Worm (Caenorhabditis elegans) whole organism, L2 larva: ENCODE results near the gene Y53G8AM.7.

Source experiments
- C34F6.9 ChIP-seq: fragments of 150-350 bp; optimal IDR thresholded peaks from 2 replicates; lab custom pipeline; 2014; ENCODE audit warnings: missing biosample characterization, missing genetic modification characterization
- F13H6.1 ChIP-seq: sonication (generic microtip); optimal IDR thresholded peaks from 2 replicates; lab custom pipeline; 2016; ENCODE audit warnings: missing genetic modification characterization, missing compliant biosample characterization
- R02D3.7 ChIP-seq: fragments of 150-350 bp; optimal IDR thresholded peaks from 2 replicates; lab custom pipeline; 2014; ENCODE audit warnings: missing biosample characterization, missing genetic modification characterization
- Y55F3AM.14 ChIP-seq: fragments of 200-800 bp; sonication (Bioruptor generic); optimal IDR thresholded peaks from 2 replicates; lab custom pipeline; 2018; ENCODE audit warnings: mild to moderate bottlenecking, missing genetic modification characterization, missing compliant biosample characterization
- ZK546.5 ChIP-seq: sonication (generic microtip); optimal IDR thresholded peaks from 2 replicates; lab custom pipeline; 2017; ENCODE audit warnings: missing biosample characterization, missing genetic modification characterization
- alr-1 ChIP-seq: fragments of 150-350 bp; optimal IDR thresholded peaks from 2 replicates; lab custom pipeline; 2014; ENCODE audit warnings: missing biosample characterization, missing genetic modification characterization
- aly-2 ChIP-seq: fragments of 150-350 bp; optimal IDR thresholded peaks from 2 replicates; lab custom pipeline; 2014; ENCODE audit warnings: missing biosample characterization, missing genetic modification characterization
- ama-1 ChIP-seq: fragments of 150-350 bp; optimal IDR thresholded peaks from 2 replicates; lab custom pipeline; 2018; ENCODE audit warnings: inconsistent platforms
- blmp-1 ChIP-seq: sonication (generic microtip); optimal IDR thresholded peaks from 2 replicates; lab custom pipeline; 2017; ENCODE audit warnings: missing genetic modification characterization, mild to moderate bottlenecking, missing compliant biosample characterization, antibody characterized with exemption, moderate library complexity; ENCODE audit not compliant: insufficient read depth
- ceh-16 ChIP-seq: fragments of 150-350 bp; optimal IDR thresholded peaks from 2 replicates; lab custom pipeline; 2014; ENCODE audit warnings: missing biosample characterization, missing genetic modification characterization
- ceh-82 ChIP-seq: fragments of 150-350 bp; optimal IDR thresholded peaks from 2 replicates; lab custom pipeline; 2014; ENCODE audit warnings: missing biosample characterization, missing genetic modification characterization
- crh-2 ChIP-seq: sonication (generic microtip); optimal IDR thresholded peaks from 2 replicates; lab custom pipeline; 2017; ENCODE audit warnings: missing biosample characterization, missing genetic modification characterization
- dmd-4 ChIP-seq: sonication (generic microtip); optimal IDR thresholded peaks from 2 replicates; lab custom pipeline; 2017; ENCODE audit warnings: missing biosample characterization, missing genetic modification characterization
- egl-27 ChIP-seq: sonication (generic microtip); optimal IDR thresholded peaks from 3 replicates; lab custom pipeline; 2017; ENCODE audit warnings: missing biosample characterization, missing genetic modification reagents, missing genetic modification characterization
- elt-1 ChIP-seq: fragments of 150-350 bp; optimal IDR thresholded peaks from 2 replicates; lab custom pipeline; 2014; ENCODE audit warnings: missing biosample characterization, missing genetic modification characterization
- elt-3 ChIP-seq: sonication (generic microtip); optimal IDR thresholded peaks from 2 replicates; lab custom pipeline; 2017; ENCODE audit warnings: missing biosample characterization, missing genetic modification characterization
- fos-1 ChIP-seq: fragments of 150-350 bp; optimal IDR thresholded peaks from 2 replicates; lab custom pipeline; 2014; ENCODE audit warnings: missing biosample characterization, missing genetic modification characterization
- gmeb-1 ChIP-seq: fragments of 150-350 bp; optimal IDR thresholded peaks from 2 replicates; lab custom pipeline; 2014; ENCODE audit warnings: missing biosample characterization, missing genetic modification characterization
- lin-11 ChIP-seq: fragments of 150-350 bp; sonication (generic microtip); optimal IDR thresholded peaks from 2 replicates; lab custom pipeline; 2014; ENCODE audit warnings: missing biosample characterization, missing genetic modification characterization, inconsistent platforms, mixed read lengths
- lin-13 ChIP-seq: fragments of 150-350 bp; optimal IDR thresholded peaks from 2 replicates; lab custom pipeline; 2014; ENCODE audit warnings: missing biosample characterization, missing genetic modification reagents, missing genetic modification characterization
- lin-39 ChIP-seq: fragments of 150-350 bp; optimal IDR thresholded peaks from 2 replicates; lab custom pipeline; 2014; ENCODE audit warnings: missing biosample characterization, missing genetic modification reagents, missing genetic modification characterization
- lsy-2 ChIP-seq, 2 experiments: fragments of 150-350 bp in 1 of 2; sonication (generic microtip) in 1 of 2; optimal IDR thresholded peaks; 2 replicates each; lab custom pipeline; 2014 to 2017; ENCODE audit warnings: missing biosample characterization in 2 of 2, missing genetic modification characterization in 2 of 2
- mab-5 ChIP-seq: fragments of 150-350 bp; optimal IDR thresholded peaks from 2 replicates; lab custom pipeline; 2014; ENCODE audit warnings: missing biosample characterization, missing genetic modification characterization
- mbf-1 ChIP-seq: sonication (generic microtip); optimal IDR thresholded peaks from 2 replicates; lab custom pipeline; 2017; ENCODE audit warnings: missing biosample characterization, missing genetic modification characterization
- mdl-1 ChIP-seq, 2 experiments: fragments of 150-350 bp in 1 of 2; sonication (generic microtip) in 1 of 2; optimal IDR thresholded peaks; 2 replicates each; lab custom pipeline; 2017; ENCODE audit warnings: missing biosample characterization in 2 of 2, missing genetic modification characterization in 2 of 2
- nhr-10 ChIP-seq: sonication (generic microtip); optimal IDR thresholded peaks from 2 replicates; lab custom pipeline; 2017; ENCODE audit warnings: missing biosample characterization, missing genetic modification characterization
- nhr-11 ChIP-seq: fragments of 150-350 bp; optimal IDR thresholded peaks from 2 replicates; lab custom pipeline; 2014; ENCODE audit warnings: missing biosample characterization, missing genetic modification characterization
- nhr-12 ChIP-seq: fragments of 150-350 bp; optimal IDR thresholded peaks from 2 replicates; lab custom pipeline; 2014; ENCODE audit warnings: missing biosample characterization, missing genetic modification characterization
- nhr-129 ChIP-seq: fragments of 150-350 bp; optimal IDR thresholded peaks from 2 replicates; lab custom pipeline; 2014; ENCODE audit warnings: missing biosample characterization, missing genetic modification characterization
- nhr-21 ChIP-seq: fragments of 150-350 bp; optimal IDR thresholded peaks from 2 replicates; lab custom pipeline; 2014; ENCODE audit warnings: missing biosample characterization, missing genetic modification characterization
- nhr-23 ChIP-seq: fragments of 150-350 bp; optimal IDR thresholded peaks from 2 replicates; lab custom pipeline; 2014; ENCODE audit warnings: missing biosample characterization, missing genetic modification reagents, missing genetic modification characterization
- nhr-237 ChIP-seq: fragments of 150-350 bp; optimal IDR thresholded peaks from 2 replicates; lab custom pipeline; 2014; ENCODE audit warnings: missing biosample characterization, missing genetic modification characterization
- nhr-25 ChIP-seq: fragments of 150-350 bp; sonication (generic microtip); optimal IDR thresholded peaks from 3 replicates; lab custom pipeline; 2014; ENCODE audit warnings: missing biosample characterization, missing genetic modification characterization
- nhr-6 ChIP-seq: fragments of 150-350 bp; optimal IDR thresholded peaks from 2 replicates; lab custom pipeline; 2014; ENCODE audit warnings: missing biosample characterization, missing genetic modification characterization
- nhr-77 ChIP-seq: fragments of 150-350 bp; optimal IDR thresholded peaks from 2 replicates; lab custom pipeline; 2014; ENCODE audit warnings: missing biosample characterization, missing genetic modification characterization
- peb-1 ChIP-seq: fragments of 150-350 bp; optimal IDR thresholded peaks from 2 replicates; lab custom pipeline; 2014; ENCODE audit warnings: missing biosample characterization, missing genetic modification characterization
- sem-4 ChIP-seq: fragments of 150-350 bp; optimal IDR thresholded peaks from 2 replicates; lab custom pipeline; 2014; ENCODE audit warnings: missing biosample characterization, missing genetic modification reagents, missing genetic modification characterization
- skn-1 ChIP-seq: sonication (generic microtip); optimal IDR thresholded peaks from 2 replicates; lab custom pipeline; 2017; ENCODE audit warnings: missing biosample characterization, missing genetic modification characterization
- sma-3 ChIP-seq: sonication (generic microtip); optimal IDR thresholded peaks from 2 replicates; lab custom pipeline; 2016; ENCODE audit warnings: missing genetic modification reagents, missing genetic modification characterization, missing compliant biosample characterization
- sma-9 ChIP-seq, 2 experiments: fragments of 150-350 bp in 1 of 2; sonication (generic microtip) in 1 of 2; optimal IDR thresholded peaks; 2 replicates each; lab custom pipeline; 2014 to 2016; ENCODE audit warnings: missing genetic modification characterization in 2 of 2, mild to moderate bottlenecking in 1 of 2, missing biosample characterization in 1 of 2, missing compliant biosample characterization in 1 of 2, missing genetic modification reagents in 1 of 2, moderate library complexity in 1 of 2
- snpc-4 ChIP-seq: fragments of 150-350 bp; optimal IDR thresholded peaks from 2 replicates; lab custom pipeline; 2014; ENCODE audit warnings: missing biosample characterization, missing genetic modification characterization
- unc-39 ChIP-seq: fragments of 150-350 bp; optimal IDR thresholded peaks from 2 replicates; lab custom pipeline; 2014; ENCODE audit warnings: missing biosample characterization, missing genetic modification characterization
- unc-55 ChIP-seq: fragments of 150-350 bp; sonication (generic microtip); optimal IDR thresholded peaks from 3 replicates; lab custom pipeline; 2014; ENCODE audit warnings: missing biosample characterization, missing genetic modification reagents, missing genetic modification characterization
- unc-62 ChIP-seq: fragments of 150-350 bp; optimal IDR thresholded peaks from 2 replicates; lab custom pipeline; 2014; ENCODE audit warnings: missing biosample characterization, missing genetic modification reagents, missing genetic modification characterization
- zag-1 ChIP-seq: fragments of 150-350 bp; optimal IDR thresholded peaks from 2 replicates; lab custom pipeline; 2014; ENCODE audit warnings: missing biosample characterization, missing genetic modification characterization
- ztf-1 ChIP-seq: fragments of 200-800 bp; sonication (Bioruptor generic); conservative IDR thresholded peaks from 2 replicates; pipeline ENCODE4 v1.3.6; 2022; ENCODE audit warnings: missing genetic modification characterization, missing compliant biosample characterization
- ztf-11 ChIP-seq: sonication (generic microtip); optimal IDR thresholded peaks from 2 replicates; lab custom pipeline; 2017; ENCODE audit warnings: missing biosample characterization, missing genetic modification characterization
- ztf-4 ChIP-seq: fragments of 150-350 bp; optimal IDR thresholded peaks from 2 replicates; lab custom pipeline; 2014; ENCODE audit warnings: missing biosample characterization, missing genetic modification characterization

Gene Y53G8AM.7

DNA sequence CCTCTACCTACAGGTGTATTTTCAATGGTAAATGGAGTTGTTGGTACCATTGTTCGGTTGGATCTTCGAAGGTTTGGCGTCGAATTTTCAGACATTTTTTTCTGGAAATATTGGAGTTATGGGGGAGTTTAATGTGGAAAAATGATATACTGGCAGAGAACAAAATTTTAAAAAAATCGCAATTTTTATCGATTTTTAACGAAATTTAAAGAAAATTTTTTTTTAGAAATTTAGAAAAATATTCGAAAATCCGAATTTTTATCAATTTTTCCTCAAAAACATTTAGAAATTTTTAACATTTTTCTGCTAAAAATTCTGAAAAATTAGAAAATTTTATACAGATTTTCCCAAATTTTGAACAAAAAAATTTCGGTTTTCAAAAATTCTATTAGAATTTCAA is 12.1 kb upstream of the Y53G8AM.7 start, which contains the start of gene Y53G8AM.8:
TSS of gene Y53G8AM.8 (minus strand) at position 101 of the 400 bp plus-strand sequence.
- no peak for TF ChIP-seq nhr-11 (tag; lab: Kevin White, UChicago)
- TF ChIP-seq nhr-129 = no peak

- TF ChIP-seq blmp-1 (peak; percentile 35), ZK546.5 (no peak), sma-9 (GFP tag; optimal IDR thresholded peaks at IDR 0.05; lab: Kevin White, UChicago) (peak; percentile 46), sma-9 (tag; optimal IDR thresholded peaks at IDR 0.05; lab: Kevin White, UChicago) (no peak), F13H6.1 (tag; lab: Kevin White, UChicago) (peak; percentile 27), crh-2 (peak; percentile 31), nhr-25 (tag; lab: Kevin White, UChicago) (peak; percentile 53), skn-1 (no peak), fos-1 (tag; lab: Kevin White, UChicago) (peak; percentile 9), lin-13 (GFP tag; lab: Kevin White, UChicago) (peak; percentile 27), lin-11 (tag; lab: Kevin White, UChicago) (no peak), C34F6.9 (tag; lab: Kevin White, UChicago) (peak; percentile 70), sma-3 (GFP tag; lab: Kevin White, UChicago) (peak; percentile 0), unc-62 (GFP tag; lab: Kevin White, UChicago) (no peak), nhr-129 (peak; percentile 84), lsy-2 (tag; optimal IDR thresholded peaks at IDR 0.05; lab: Kevin White, UChicago) (peak in 1 of 2 experiments; percentile 61), egl-27 (no peak), unc-55 (GFP tag; lab: Kevin White, UChicago) (peak; percentile 65), nhr-23 (tag; lab: Kevin White, UChicago) (no peak)
These were observed 6.6 kb upstream of the Y53G8AM.7 start for ce11 chrIII:3273141-3273540.

DNA sequence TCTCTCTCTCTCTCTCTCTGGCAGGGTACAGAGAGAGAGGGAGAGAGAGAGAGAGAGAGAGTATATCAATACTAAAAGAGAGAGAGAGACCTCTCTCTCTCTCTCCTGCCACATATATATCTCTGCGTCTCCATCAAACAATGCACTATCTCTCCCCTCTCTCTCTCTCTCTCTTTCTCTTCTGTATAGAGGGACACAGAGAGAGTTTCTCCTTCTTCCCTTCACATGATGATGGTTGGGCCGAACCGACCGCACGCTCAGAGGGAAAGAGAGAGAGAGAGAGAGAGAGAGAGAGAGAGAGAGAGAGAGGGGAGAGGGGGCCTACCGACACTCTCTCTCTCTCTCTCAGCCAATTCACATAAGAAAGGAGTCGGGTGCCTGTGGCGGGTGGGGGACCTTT is 5.2 kb upstream of the Y53G8AM.7 start:
- TF ChIP-seq ceh-16 (tag; lab: Kevin White, UChicago) = no peak
- no peak for TF ChIP-seq ztf-4 (tag; lab: Kevin White, UChicago)
- no peak for TF ChIP-seq lin-11 (tag; lab: Kevin White, UChicago)
- peak; percentile 85 for TF ChIP-seq blmp-1
- TF ChIP-seq nhr-25 (tag; lab: Kevin White, UChicago) = peak; percentile 84
- TF ChIP-seq nhr-6 (tag; lab: Kevin White, UChicago) = peak; percentile 79
- TF ChIP-seq dmd-4 = no peak
- TF ChIP-seq ZK546.5 = no peak
- no peak for TF ChIP-seq nhr-12
- peak; percentile 48 for TF ChIP-seq fos-1 (tag; lab: Kevin White, UChicago)
- no peak for TF ChIP-seq unc-62 (GFP tag; lab: Kevin White, UChicago)
- no peak for TF ChIP-seq mab-5
- TF ChIP-seq gmeb-1 (tag; lab: Kevin White, UChicago) = peak; percentile 24
- no peak for TF ChIP-seq Y55F3AM.14 (GFP tag; lab: Kevin White, UChicago)
- peak; percentile 80 for TF ChIP-seq sem-4 (tag; lab: Kevin White, UChicago)
- peak; percentile 40 for TF ChIP-seq lin-13 (GFP tag; lab: Kevin White, UChicago)
- no peak for TF ChIP-seq elt-3 (tag; lab: Kevin White, UChicago)
- peak; percentile 91 for TF ChIP-seq F13H6.1 (tag; lab: Kevin White, UChicago)
- no peak for TF ChIP-seq mdl-1 (tag; optimal IDR thresholded peaks at IDR 0.05; lab: Kevin White, UChicago)
- TF ChIP-seq nhr-21 = peak; percentile 32
- TF ChIP-seq egl-27 = peak; percentile 19
- no peak for TF ChIP-seq aly-2
- no peak for TF ChIP-seq peb-1 (tag; lab: Kevin White, UChicago)
- no peak for TF ChIP-seq unc-39 (tag; lab: Kevin White, UChicago)
- TF ChIP-seq zag-1 (tag; lab: Kevin White, UChicago) = no peak
- no peak for TF ChIP-seq ztf-1 (GFP tag; lab: Robert Waterston, UW)
- TF ChIP-seq R02D3.7 (tag; lab: Kevin White, UChicago) = no peak
- peak; percentile 49 for TF ChIP-seq snpc-4 (tag; lab: Kevin White, UChicago)
- peak; percentile 36 for TF ChIP-seq unc-55 (GFP tag; lab: Kevin White, UChicago)
- no peak for TF ChIP-seq ceh-82 (tag; lab: Kevin White, UChicago)
- TF ChIP-seq nhr-23 (tag; lab: Kevin White, UChicago) = no peak
- TF ChIP-seq lin-39 (tag; lab: Kevin White, UChicago) = no peak
- no peak for TF ChIP-seq mbf-1
- TF ChIP-seq elt-1 (tag; lab: Kevin White, UChicago) = no peak
- no peak for TF ChIP-seq nhr-237 (tag; lab: Kevin White, UChicago)
- TF ChIP-seq skn-1 = no peak
- TF ChIP-seq C34F6.9 (tag; lab: Kevin White, UChicago) = peak; percentile 70
- TF ChIP-seq lsy-2 (tag; optimal IDR thresholded peaks at IDR 0.05; lab: Kevin White, UChicago) = peak; percentile 25 to 77
- no peak for TF ChIP-seq nhr-77 (tag; lab: Kevin White, UChicago)
- TF ChIP-seq alr-1 = no peak
- TF ChIP-seq ztf-11 (tag; lab: Kevin White, UChicago) = no peak
- TF ChIP-seq nhr-11 (tag; lab: Kevin White, UChicago) = no peak
- peak; percentile 67 for TF ChIP-seq sma-3 (GFP tag; lab: Kevin White, UChicago)
- TF ChIP-seq nhr-129 = peak; percentile 77
- no peak for TF ChIP-seq ama-1 (lab: Kevin White, UChicago)
- TF ChIP-seq crh-2 = peak; percentile 66
- TF ChIP-seq nhr-10 = no peak
